Worm (Caenorhabditis elegans): ENCODE measurements around the gene irld-26.

The irld-26 gene

ce11 chrV:16256395-16256794, 51.4 kb downstream of the irld-26 start, which contains the start of gene bgnt-1.3:
TSS of gene bgnt-1.3 (minus strand) at chrV:16256495.
- no peak for TF ChIP-seq scrt-1 (GFP tag; IDR thresholded peaks at IDR 0.05)
- TF ChIP-seq hmbx-1 (tag; optimal IDR thresholded peaks at IDR 0.05): no peak
- TF ChIP-seq ceh-36 (tag; optimal IDR thresholded peaks at IDR 0.05): no peak
- no peak for TF ChIP-seq tbx-37 (GFP tag; conservative IDR thresholded peaks at IDR 0.05)
